ENCODE assay signal across 1 fruit fly cellular context in genomic region chr3L:5176789-5177188, dm6.
TF ChIP-seq lines count a peak whose summit lies in the region.

No protein-coding gene starts in this region.

TF ChIP-seq in whole organism, embryonic, 481 proteins besides CTCF, POLR2A, EP300 and RAD21 (continued from another document):
- no peak for TF ChIP-seq CG30403 (GFP tag; optimal IDR thresholded peaks at IDR 0.05; lab: Kevin White, UChicago)
- TF ChIP-seq CG17912 (GFP tag; optimal IDR thresholded peaks at IDR 0.05; lab: Kevin White, UChicago): no peak
- no peak for TF ChIP-seq CG17385 (GFP tag; optimal IDR thresholded peaks at IDR 0.05; lab: Kevin White, UChicago)
- no peak for TF ChIP-seq Hand (GFP tag; optimal IDR thresholded peaks at IDR 0.05; lab: Kevin White, UChicago)
- no peak for TF ChIP-seq CrebB (tag; optimal IDR thresholded peaks at IDR 0.05; lab: Kevin White, UChicago)
- peak; percentile 59 for TF ChIP-seq lab (GFP tag; optimal IDR thresholded peaks at IDR 0.05; lab: Kevin White, UChicago)
- TF ChIP-seq eyg (GFP tag; optimal IDR thresholded peaks at IDR 0.05; lab: Kevin White, UChicago): no peak
- TF ChIP-seq GATAe (GFP tag; conservative IDR thresholded peaks at IDR 0.05; lab: Robert Waterston, UW): peak; percentile 40
- peak; percentile 92 for TF ChIP-seq mirr (GFP tag; optimal IDR thresholded peaks at IDR 0.05; lab: Kevin White, UChicago)
- TF ChIP-seq nerfin-2 (GFP tag; IDR thresholded peaks at IDR 0.05; lab: Robert Waterston, UW; ENCODE audit: partially characterized antibody): no peak
- no peak for TF ChIP-seq tll (GFP tag; optimal IDR thresholded peaks at IDR 0.05; lab: Kevin White, UChicago)
- no peak for TF ChIP-seq bsh (GFP tag; optimal IDR thresholded peaks at IDR 0.05; lab: Kevin White, UChicago)
